Worm (Caenorhabditis elegans): ENCODE results near the gene copb-1.
A peak's percentile ranks its signal among the peaks of the same experiment; 100 is the strongest.
"Not testable (repeated sequence)": the region's sequence is repeated elsewhere in the genome, so short reads cannot be mapped to it uniquely, and the experiment has no call there.

Gene copb-1

ce11 chrII:3078496-3078895 lies at the start of gene copb-1:
Gene copb-1, plus strand, starts transcription at chrII:3078796.
- TF ChIP-seq pag-3 (tag; optimal IDR thresholded peaks at IDR 0.05; ENCODE audit: borderline replicate concordance): no peak
- TF ChIP-seq pax-1 (tag; optimal IDR thresholded peaks at IDR 0.05): no peak
- no peak for TF ChIP-seq eyg-1 (tag; optimal IDR thresholded peaks at IDR 0.05)
- TF ChIP-seq pqm-1 (tag; optimal IDR thresholded peaks at IDR 0.05): no peak
- TF ChIP-seq ama-1 (optimal IDR thresholded peaks at IDR 0.05): no peak
- no peak for TF ChIP-seq ztf-16 (tag; optimal IDR thresholded peaks at IDR 0.05)

ce11 chrII:3030416-3030815 lies 48.2 kb upstream of the copb-1 start:
- TF ChIP-seq dmd-4 (tag; optimal IDR thresholded peaks at IDR 0.05; ENCODE audit: borderline replicate concordance) (no peak), ceh-34 (tag; optimal IDR thresholded peaks at IDR 0.05) (no peak), hlh-30 (tag; optimal IDR thresholded peaks at IDR 0.05; ENCODE audit: insufficient read depth) (no peak), hlh-15 (tag; optimal IDR thresholded peaks at IDR 0.05) (no peak), ahr-1 (tag; optimal IDR thresholded peaks at IDR 0.05) (no peak), pha-4 (tag; optimal IDR thresholded peaks at IDR 0.05) (no peak), unc-55 (GFP tag; optimal IDR thresholded peaks at IDR 0.05) (no peak), pax-1 (tag; optimal IDR thresholded peaks at IDR 0.05) (no peak), zip-5 (tag; optimal IDR thresholded peaks at IDR 0.05) (no peak), ceh-22 (tag; optimal IDR thresholded peaks at IDR 0.05) (no peak), C38D4.7 (GFP tag; optimal IDR thresholded peaks at IDR 0.05) (no peak)

ce11 chrII:3032480-3032879 lies 46.1 kb upstream of the copb-1 start, which contains the start of gene B0454.6:
Gene B0454.6, plus strand, starts transcription at chrII:3032780.
- TF ChIP-seq dve-1 (tag; optimal IDR thresholded peaks at IDR 0.05); pag-3 (tag; optimal IDR thresholded peaks at IDR 0.05; ENCODE audit: borderline replicate concordance); odd-2 (tag; optimal IDR thresholded peaks at IDR 0.05): not testable (repeated sequence)

- TF ChIP-seq pha-2 (tag; optimal IDR thresholded peaks at IDR 0.05) (no peak), ceh-24 (tag; optimal IDR thresholded peaks at IDR 0.05) (no peak), tbx-7 (tag; optimal IDR thresholded peaks at IDR 0.05) (no peak), mec-3 (tag; optimal IDR thresholded peaks at IDR 0.05; ENCODE audit: borderline replicate concordance) (no peak), hlh-8 (tag; optimal IDR thresholded peaks at IDR 0.05) (no peak), gmeb-2 (tag; optimal IDR thresholded peaks at IDR 0.05) (no peak), elt-2 (tag; optimal IDR thresholded peaks at IDR 0.05) (no peak)
Observed at ce11 chrII:3034914-3035313, 43.7 kb upstream of the copb-1 start.

- TF ChIP-seq fkh-10 (GFP tag; optimal IDR thresholded peaks at IDR 0.05) (no peak), ceh-2 (tag; optimal IDR thresholded peaks at IDR 0.05) (peak; percentile 15), zip-5 (tag; optimal IDR thresholded peaks at IDR 0.05) (no peak), odd-2 (tag; optimal IDR thresholded peaks at IDR 0.05) (no peak), rnt-1 (tag; optimal IDR thresholded peaks at IDR 0.05) (no peak), unc-42 (tag; optimal IDR thresholded peaks at IDR 0.05) (no peak), fax-1 (tag; optimal IDR thresholded peaks at IDR 0.05) (no peak)
Observed at ce11 chrII:3036344-3036743, 42.3 kb upstream of the copb-1 start.

DNA sequence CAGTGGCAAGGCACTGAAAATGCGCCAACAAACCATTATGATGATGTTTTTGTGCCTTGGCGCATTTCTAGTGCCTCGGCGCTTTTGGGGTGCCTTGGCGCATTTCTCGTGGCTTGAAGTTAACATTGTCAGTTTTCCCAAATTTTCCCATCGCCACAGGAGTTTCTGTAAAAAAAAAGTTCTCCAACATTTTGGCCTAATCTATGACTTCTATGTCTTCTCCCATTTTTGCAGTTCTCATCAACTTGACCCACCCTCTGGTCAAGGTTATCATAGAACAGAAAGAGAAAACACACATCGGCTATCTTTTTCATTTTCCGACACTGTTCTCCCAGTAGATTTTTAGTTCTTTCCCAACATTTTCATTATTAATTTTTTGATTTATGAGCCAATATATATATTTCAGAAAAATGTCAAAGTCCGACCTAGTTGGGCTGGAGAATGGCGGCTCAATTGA lies 40.1 kb upstream of the copb-1 start, which contains the start of the genes B0454.26 and B0454.5:
B0454.26 (minus strand) TSS at position 101 of the 457 bp plus-strand sequence.
B0454.5 (plus strand) TSS at position 407 of the 457 bp plus-strand sequence.
- TF ChIP-seq pag-3 (tag; optimal IDR thresholded peaks at IDR 0.05; ENCODE audit: borderline replicate concordance) (no peak), nhr-11 (tag; optimal IDR thresholded peaks at IDR 0.05) (no peak), ttx-3 (tag; optimal IDR thresholded peaks at IDR 0.05) (no peak), lin-11 (tag; optimal IDR thresholded peaks at IDR 0.05) (no peak), K09A11.1 (tag; optimal IDR thresholded peaks at IDR 0.05; ENCODE audit: insufficient read depth) (no peak), ceh-6 (GFP tag; optimal IDR thresholded peaks at IDR 0.05) (no peak), tbx-2 (tag; optimal IDR thresholded peaks at IDR 0.05) (no peak), tbx-7 (tag; optimal IDR thresholded peaks at IDR 0.05) (no peak), ets-4 (tag; optimal IDR thresholded peaks at IDR 0.05) (no peak), elt-2 (tag; optimal IDR thresholded peaks at IDR 0.05) (no peak), hlh-13 (GFP tag; optimal IDR thresholded peaks at IDR 0.05) (no peak), pat-9 (tag; optimal IDR thresholded peaks at IDR 0.05) (no peak), ceh-24 (tag; optimal IDR thresholded peaks at IDR 0.05) (no peak), fax-1 (tag; optimal IDR thresholded peaks at IDR 0.05) (no peak), mec-3 (tag; optimal IDR thresholded peaks at IDR 0.05; ENCODE audit: borderline replicate concordance) (no peak), pha-4 (tag; optimal IDR thresholded peaks at IDR 0.05) (no peak), T23F11.4 (GFP tag; optimal IDR thresholded peaks at IDR 0.05) (no peak)
